Fruit fly (Drosophila melanogaster) whole organism, embryonic: ENCODE results near the gene Klp61F.
A peak's percentile ranks its signal among the peaks of the same experiment; 100 is the strongest.

Source experiments
- BEAF-32 ChIP-seq: fragments of 200-800 bp; sonication (Bioruptor generic); optimal IDR thresholded peaks from 3 replicates; lab custom pipeline; 2017; ENCODE audit warnings: missing biosample characterization, missing genetic modification characterization, mild to moderate bottlenecking, moderate library complexity, missing genetic modification reagents
- C15 ChIP-seq: fragments of 200-800 bp; sonication (Bioruptor generic); IDR thresholded peaks from 3 replicates; pipeline ENCODE4 v1.3.6; 2022; ENCODE audit warnings: missing biosample characterization, missing genetic modification characterization
- CG11085 ChIP-seq: fragments of 200-800 bp; sonication (Bioruptor generic); IDR thresholded peaks from 2 replicates; pipeline ENCODE4 v1.3.6; 2022; ENCODE audit warnings: missing biosample characterization, missing genetic modification characterization
- CG11093 ChIP-seq: fragments of 200-800 bp; sonication (Bioruptor generic); IDR thresholded peaks from 3 replicates; pipeline ENCODE4 v1.3.6; 2022; ENCODE audit warnings: missing biosample characterization, missing genetic modification characterization
- CG11504 ChIP-seq: fragments of 200-800 bp; sonication (Bioruptor generic); optimal IDR thresholded peaks from 3 replicates; lab custom pipeline; 2019; ENCODE audit warnings: missing biosample characterization, mild to moderate bottlenecking, missing genetic modification characterization, moderate library complexity
- CG12071 ChIP-seq: fragments of 200-800 bp; sonication (Bioruptor generic); optimal IDR thresholded peaks from 3 replicates; lab custom pipeline; 2018; ENCODE audit warnings: missing biosample characterization, mild to moderate bottlenecking, missing genetic modification characterization
- CG12391 ChIP-seq: fragments of 200-800 bp; sonication (Bioruptor generic); optimal IDR thresholded peaks from 3 replicates; lab custom pipeline; 2018; ENCODE audit warnings: missing biosample characterization, mild to moderate bottlenecking, missing genetic modification characterization, moderate library complexity
- CG13287 ChIP-seq: fragments of 200-800 bp; sonication (Bioruptor generic); IDR thresholded peaks from 2 replicates; pipeline ENCODE4 v1.3.6; 2022; ENCODE audit warnings: missing biosample characterization, missing genetic modification characterization; ENCODE audit not compliant: partially characterized antibody
- CG17359 ChIP-seq: fragments of 200-800 bp; sonication (Bioruptor generic); optimal IDR thresholded peaks from 3 replicates; lab custom pipeline; 2018; ENCODE audit warnings: missing biosample characterization, mild to moderate bottlenecking, missing genetic modification characterization, moderate library complexity
- CG18011 ChIP-seq: fragments of 200-800 bp; sonication (Bioruptor generic); optimal IDR thresholded peaks from 2 replicates; lab custom pipeline; 2017; ENCODE audit warnings: missing biosample characterization, missing genetic modification characterization, mild to moderate bottlenecking, moderate library complexity, missing genotype
- CG18764 ChIP-seq: fragments of 200-800 bp; sonication (Bioruptor generic); optimal IDR thresholded peaks from 3 replicates; lab custom pipeline; 2016; ENCODE audit warnings: missing biosample characterization, missing genetic modification characterization
- CG2199 ChIP-seq: fragments of 200-800 bp; sonication (Bioruptor generic); IDR thresholded peaks from 3 replicates; pipeline ENCODE4 v1.3.6; 2022; ENCODE audit warnings: missing biosample characterization, missing genetic modification characterization
- CG2678 ChIP-seq: fragments of 200-800 bp; sonication (Bioruptor generic); optimal IDR thresholded peaks from 3 replicates; lab custom pipeline; 2019; ENCODE audit warnings: missing biosample characterization, mild to moderate bottlenecking, missing genetic modification characterization, moderate library complexity
- CG3726 ChIP-seq: fragments of 200-800 bp; sonication (Bioruptor generic); IDR thresholded peaks from 3 replicates; pipeline ENCODE4, ENCODE4 v1.3.6; 2022; ENCODE audit warnings: missing biosample characterization, missing genetic modification characterization
- CG7372 ChIP-seq: fragments of 200-800 bp; sonication (Bioruptor generic); IDR thresholded peaks from 2 replicates; pipeline ENCODE4 v1.3.6; 2022; ENCODE audit warnings: missing biosample characterization, missing genetic modification characterization
- CG8359 ChIP-seq: fragments of 200-800 bp; sonication (Bioruptor generic); optimal IDR thresholded peaks from 2 replicates; lab custom pipeline; 2017; ENCODE audit warnings: missing biosample characterization, mild to moderate bottlenecking, missing genetic modification characterization, borderline replicate concordance
- Chrac-16 ChIP-seq: fragments of 200-800 bp; sonication (Bioruptor generic); optimal IDR thresholded peaks from 3 replicates; lab custom pipeline; 2016; ENCODE audit warnings: missing biosample characterization, missing genetic modification characterization
- CoRest ChIP-seq: fragments of 200-800 bp; sonication (Bioruptor generic); optimal IDR thresholded peaks from 3 replicates; lab custom pipeline; 2018; ENCODE audit warnings: missing biosample characterization, mild to moderate bottlenecking, missing genetic modification characterization, moderate library complexity
- D ChIP-seq, 2 experiments: fragments of 200-800 bp in 1 of 2; fragments of >200 bp in 1 of 2; sonication (Bioruptor generic) in 1 of 2; optimal IDR thresholded peaks; 2 replicates in 1 of 2; 3 replicates in 1 of 2; lab custom pipeline; 2017; ENCODE audit warnings: mild to moderate bottlenecking in 1 of 2, missing biosample characterization in 1 of 2, missing genetic modification characterization in 1 of 2, missing genetic modification reagents in 1 of 2
- Dbx ChIP-seq: fragments of 200-800 bp; sonication (Bioruptor generic); IDR thresholded peaks from 3 replicates; pipeline ENCODE4 v1.3.6; 2022; ENCODE audit warnings: missing biosample characterization, missing genetic modification characterization
- Dip3 ChIP-seq: fragments of 200-800 bp; sonication (Bioruptor generic); optimal IDR thresholded peaks from 3 replicates; lab custom pipeline; 2016; ENCODE audit warnings: missing biosample characterization, missing genetic modification characterization
- Fer3 ChIP-seq: fragments of 200-800 bp; sonication (Bioruptor generic); optimal IDR thresholded peaks from 2 replicates; lab custom pipeline; 2018; ENCODE audit warnings: missing biosample characterization, mild to moderate bottlenecking, missing genetic modification characterization, moderate library complexity
- Hr51 ChIP-seq, 2 experiments: fragments of 200-800 bp; sonication (Bioruptor generic); optimal IDR thresholded peaks; 2 replicates in 1 of 2; 3 replicates in 1 of 2; lab custom pipeline; 2016 to 2018; ENCODE audit warnings: missing biosample characterization in 2 of 2, missing genetic modification characterization in 2 of 2, mild to moderate bottlenecking in 1 of 2, moderate library complexity in 1 of 2
- NfI ChIP-seq: fragments of 200-800 bp; sonication (Bioruptor generic); optimal IDR thresholded peaks from 3 replicates; lab custom pipeline; 2018; ENCODE audit warnings: missing biosample characterization, mild to moderate bottlenecking, missing genetic modification characterization, moderate library complexity
- Sox100B ChIP-seq: fragments of 200-800 bp; sonication (Bioruptor generic); optimal IDR thresholded peaks from 3 replicates; lab custom pipeline; 2018; ENCODE audit warnings: missing biosample characterization, mild to moderate bottlenecking, missing genetic modification characterization
- bowl ChIP-seq: fragments of 200-800 bp; sonication (Bioruptor generic); IDR thresholded peaks from 2 replicates; pipeline ENCODE4 v1.3.6; 2022; ENCODE audit warnings: missing biosample characterization, missing genetic modification characterization
- cas ChIP-seq: fragments of 200-800 bp; sonication (Bioruptor generic); IDR thresholded peaks from 2 replicates; pipeline ENCODE4 v1.3.6; 2022; ENCODE audit warnings: missing biosample characterization, missing genetic modification characterization
- corto ChIP-seq: fragments of 200-800 bp; sonication (Bioruptor generic); optimal IDR thresholded peaks from 2 replicates; lab custom pipeline; 2016; ENCODE audit warnings: missing biosample characterization, mild to moderate bottlenecking, missing genetic modification characterization, moderate library complexity
- dan ChIP-seq: fragments of 200-800 bp; sonication (Bioruptor generic); IDR thresholded peaks from 2 replicates; pipeline ENCODE4 v1.3.6; 2022; ENCODE audit warnings: missing biosample characterization, missing genetic modification characterization
- dpn ChIP-seq, 2 experiments: fragments of 200-800 bp; sonication (Bioruptor generic); optimal IDR thresholded peaks; 3 replicates each; lab custom pipeline; 2016; ENCODE audit warnings: missing biosample characterization in 2 of 2, missing genetic modification characterization in 2 of 2
- exex ChIP-seq: fragments of 200-800 bp; sonication (Bioruptor generic); optimal IDR thresholded peaks from 4 replicates; lab custom pipeline; 2018; ENCODE audit warnings: missing biosample characterization, mild to moderate bottlenecking, missing genetic modification characterization, moderate library complexity
- gcm2 ChIP-seq: fragments of 200-800 bp; sonication (Bioruptor generic); optimal IDR thresholded peaks from 2 replicates; lab custom pipeline; 2016; ENCODE audit warnings: missing biosample characterization, missing genetic modification characterization
- gfzf ChIP-seq: fragments of 200-800 bp; sonication (Bioruptor generic); optimal IDR thresholded peaks from 2 replicates; lab custom pipeline; 2016; ENCODE audit warnings: missing biosample characterization, mild to moderate bottlenecking, missing genetic modification characterization, moderate library complexity
- grn ChIP-seq: fragments of 200-800 bp; sonication (Bioruptor generic); optimal IDR thresholded peaks from 3 replicates; lab custom pipeline; 2017; ENCODE audit warnings: missing biosample characterization, missing genetic modification characterization
- gsb-n ChIP-seq: fragments of 200-800 bp; sonication (Bioruptor generic); optimal IDR thresholded peaks from 3 replicates; lab custom pipeline; 2018; ENCODE audit warnings: missing biosample characterization, mild to moderate bottlenecking, missing genetic modification characterization
- jing ChIP-seq: fragments of 200-800 bp; sonication (Bioruptor generic); optimal IDR thresholded peaks from 2 replicates; lab custom pipeline; 2018; ENCODE audit warnings: missing biosample characterization, mild to moderate bottlenecking, missing genetic modification characterization
- kni ChIP-seq: fragments of 200-800 bp; sonication (Bioruptor generic); optimal IDR thresholded peaks from 3 replicates; lab custom pipeline; 2017; ENCODE audit warnings: mild to moderate bottlenecking, missing biosample characterization, missing genetic modification reagents, missing genetic modification characterization
- nau ChIP-seq: fragments of 200-800 bp; sonication (Bioruptor generic); optimal IDR thresholded peaks from 3 replicates; lab custom pipeline; 2017; ENCODE audit warnings: missing biosample characterization, mild to moderate bottlenecking, missing genetic modification characterization, missing genetic modification reagents
- nerfin-1 ChIP-seq: fragments of 200-800 bp; sonication (Bioruptor generic); optimal IDR thresholded peaks from 3 replicates; lab custom pipeline; 2019; ENCODE audit warnings: missing biosample characterization, mild to moderate bottlenecking, missing genetic modification characterization, moderate library complexity
- pros ChIP-seq: fragments of 200-800 bp; sonication (Bioruptor generic); optimal IDR thresholded peaks from 3 replicates; lab custom pipeline; 2019; ENCODE audit warnings: missing biosample characterization, mild to moderate bottlenecking, missing genetic modification characterization, moderate library complexity
- tll ChIP-seq, 2 experiments: fragments of 200-800 bp in 1 of 2; fragments of >200 bp in 1 of 2; sonication (Bioruptor generic) in 1 of 2; optimal IDR thresholded peaks; 2 replicates each; lab custom pipeline; 2017 to 2019; ENCODE audit warnings: missing biosample characterization in 2 of 2, missing genetic modification characterization in 2 of 2, mild to moderate bottlenecking in 1 of 2, moderate library complexity in 1 of 2
- tup ChIP-seq: fragments of 200-800 bp; sonication (Bioruptor generic); optimal IDR thresholded peaks from 2 replicates; lab custom pipeline; 2016; ENCODE audit warnings: missing biosample characterization, mild to moderate bottlenecking, missing genetic modification characterization, moderate library complexity
- unc-4 ChIP-seq: fragments of 200-800 bp; sonication (Bioruptor generic); IDR thresholded peaks from 2 replicates; pipeline ENCODE4 v1.3.6; 2022; ENCODE audit warnings: missing biosample characterization, missing genetic modification characterization; ENCODE audit not compliant: partially characterized antibody
- yki ChIP-seq: fragments of >200 bp; optimal IDR thresholded peaks from 3 replicates; lab custom pipeline; 2018

The Klp61F gene

dm6 chr3L:1232582-1232981 is 13.1 kb downstream of the Klp61F start, which contains the start of gene CG33965:
Gene CG33965, plus strand, starts transcription at chr3L:1232882.
- TF ChIP-seq exex (tag; lab: Kevin White, UChicago) (peak; percentile 65), nau (GFP tag; lab: Kevin White, UChicago) (no peak)
- TF ChIP-seq, all 482 proteins: peak for 1

dm6 chr3L:1227303-1227797 is 18.4 kb downstream of the Klp61F start, which contains the start of gene LysS:
Gene LysS, plus strand, starts transcription at chr3L:1227747.
- TF ChIP-seq bowl (GFP tag; lab: Robert Waterston, UW) (no peak), CG11085 (no peak), CG3726 (no peak), tup (GFP tag; lab: Kevin White, UChicago) (no peak), tll (GFP tag; optimal IDR thresholded peaks at IDR 0.05; lab: Kevin White, UChicago) (no peak), kni (GFP tag; lab: Kevin White, UChicago) (no peak), CG2199 (GFP tag; lab: Robert Waterston, UW) (0 out of 3 replicates have a peak, but pooled peaks have one; percentile 36), Dbx (GFP tag; lab: Robert Waterston, UW) (no peak), BEAF-32 (GFP tag; lab: Kevin White, UChicago) (no peak), CG18764 (GFP tag; lab: Kevin White, UChicago) (no peak), CG2678 (tag; lab: Kevin White, UChicago) (no peak), Dip3 (GFP tag; lab: Kevin White, UChicago) (no peak), gsb-n (no peak), CG7372 (no peak), CG11093 (no peak), Fer3 (tag; lab: Kevin White, UChicago) (no peak), CG12391 (tag; lab: Kevin White, UChicago) (no peak), Sox100B (GFP tag; lab: Kevin White, UChicago) (no peak), NfI (GFP tag; lab: Kevin White, UChicago) (no peak), CG17359 (tag; lab: Kevin White, UChicago) (no peak), pros (GFP tag; lab: Kevin White, UChicago) (no peak), dan (GFP tag; lab: Robert Waterston, UW) (no peak), CG18011 (peak; percentile 3), dpn (GFP tag; optimal IDR thresholded peaks at IDR 0.05; lab: Kevin White, UChicago) (no peak), corto (GFP tag; lab: Kevin White, UChicago) (no peak), cas (GFP tag; lab: Robert Waterston, UW) (no peak), CG8359 (GFP tag; lab: Kevin White, UChicago) (no peak), exex (tag; lab: Kevin White, UChicago) (peak; percentile 58), grn (GFP tag; lab: Kevin White, UChicago) (peak; percentile 23)

DNA sequence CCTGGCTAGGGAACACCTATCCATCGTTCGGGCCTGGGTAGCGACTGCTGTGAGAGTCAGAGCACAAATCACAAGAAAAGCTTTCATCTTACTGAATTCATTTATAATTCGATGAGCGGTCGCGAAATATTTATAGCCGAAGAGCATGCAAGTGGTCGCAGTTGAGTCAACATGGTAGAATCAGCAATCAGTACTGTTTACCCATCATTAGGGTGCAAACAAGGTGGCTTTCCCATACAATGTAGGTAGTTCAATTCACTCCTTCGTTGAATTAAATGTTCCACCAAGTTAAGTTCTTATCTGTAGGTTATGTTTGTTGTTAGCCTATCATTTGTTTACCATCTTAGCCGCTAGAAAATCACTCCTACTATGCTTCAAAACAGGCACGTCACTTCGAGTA is 27.1 kb downstream of the Klp61F start, which contains the start of gene LysP:
Gene LysP, minus strand, starts transcription at position 101 of the 400 bp plus-strand sequence.
- TF ChIP-seq Hr51 (GFP tag; optimal IDR thresholded peaks at IDR 0.05; lab: Kevin White, UChicago): no peak
- TF ChIP-seq CG12071 (GFP tag; lab: Kevin White, UChicago): no peak
- peak; percentile 15 for TF ChIP-seq exex (tag; lab: Kevin White, UChicago)
- no peak for TF ChIP-seq gcm2
- peak; percentile 43 for TF ChIP-seq grn (GFP tag; lab: Kevin White, UChicago)

- TF ChIP-seq C15 (GFP tag; lab: Robert Waterston, UW): no peak
- peak; percentile 28 for TF ChIP-seq jing (GFP tag; lab: Kevin White, UChicago)
- no peak for TF ChIP-seq gfzf
- TF ChIP-seq CG8359 (GFP tag; lab: Kevin White, UChicago): peak; percentile 21
- peak; percentile 17 for TF ChIP-seq Chrac-16
- peak; percentile 42 for TF ChIP-seq Fer3 (tag; lab: Kevin White, UChicago)
- TF ChIP-seq yki (lab: Kevin White, UChicago): no peak
- TF ChIP-seq CG13287 (GFP tag; lab: Robert Waterston, UW): no peak
- peak; percentile 37 for TF ChIP-seq nerfin-1
- no peak for TF ChIP-seq D (optimal IDR thresholded peaks at IDR 0.05; lab: Kevin White, UChicago)
- TF ChIP-seq D (GFP tag; optimal IDR thresholded peaks at IDR 0.05; lab: Kevin White, UChicago): peak; percentile 48
- peak; percentile 38 for TF ChIP-seq CoRest (tag; lab: Kevin White, UChicago)
- TF ChIP-seq unc-4 (GFP tag; lab: Robert Waterston, UW): no peak
- peak; percentile 70 for TF ChIP-seq CG11504 (tag; lab: Kevin White, UChicago)
These were observed 29.2 kb downstream of the Klp61F start for dm6 chr3L:1216460-1216859.
